Fruit fly (Drosophila melanogaster): Measurements from ENCODE around the gene Syx17.
A peak's percentile ranks its signal among the peaks of the same experiment; 100 is the strongest.

Gene Syx17

dm6 chr3L:4403180-4403769, at the start of gene Syx17 (continued):
- 0 out of 2 replicates have a peak, but pooled peaks have one; percentile 23 for TF ChIP-seq CG14014 (GFP tag; IDR thresholded peaks at IDR 0.05)
- TF ChIP-seq zfh1 (GFP tag; IDR thresholded peaks at IDR 0.05), result peak; percentile 68
- TF ChIP-seq cad (GFP tag; optimal IDR thresholded peaks at IDR 0.05), result no peak
- TF ChIP-seq Side (GFP tag; optimal IDR thresholded peaks at IDR 0.05), result peak; percentile 59
- peak; percentile 51 for TF ChIP-seq CG6765 (GFP tag; optimal IDR thresholded peaks at IDR 0.05)
- no peak; the same call in 1 of the 2 replicates for TF ChIP-seq ssp (GFP tag; IDR thresholded peaks at IDR 0.05)
- no peak for TF ChIP-seq jigr1 (GFP tag; IDR thresholded peaks at IDR 0.05)
- TF ChIP-seq GATAe (GFP tag; conservative IDR thresholded peaks at IDR 0.05), result no peak
- peak; percentile 70 for TF ChIP-seq CG15514 (GFP tag; optimal IDR thresholded peaks at IDR 0.05)
- TF ChIP-seq caup (GFP tag; optimal IDR thresholded peaks at IDR 0.05; ENCODE audit: severe bottlenecking), result peak; percentile 51
- no peak for TF ChIP-seq CG4328 (GFP tag; optimal IDR thresholded peaks at IDR 0.05)
- peak; percentile 40 for TF ChIP-seq al (GFP tag; IDR thresholded peaks at IDR 0.05)
- no peak for TF ChIP-seq stc (GFP tag; IDR thresholded peaks at IDR 0.05)
- TF ChIP-seq ken (GFP tag; IDR thresholded peaks at IDR 0.05), result 0 out of 3 replicates have a peak, but pooled peaks have one; percentile 14
- TF ChIP-seq Fer2 (tag; optimal IDR thresholded peaks at IDR 0.05), result no peak
- peak; percentile 83 for TF ChIP-seq vnd (GFP tag; IDR thresholded peaks at IDR 0.05; ENCODE audit: partially characterized antibody)
- TF ChIP-seq CG10654 (GFP tag; optimal IDR thresholded peaks at IDR 0.05), result peak; percentile 38
- TF ChIP-seq cwo (GFP tag; optimal IDR thresholded peaks at IDR 0.05), result peak; percentile 31
- no peak for TF ChIP-seq Usf (GFP tag; optimal IDR thresholded peaks at IDR 0.05)
- peak; percentile 87 for TF ChIP-seq knrl (GFP tag; IDR thresholded peaks at IDR 0.05; ENCODE audit: partially characterized antibody)
- no peak for TF ChIP-seq Taf1 (GFP tag; IDR thresholded peaks at IDR 0.05)
- peak; percentile 34 for TF ChIP-seq NfI (GFP tag; optimal IDR thresholded peaks at IDR 0.05)
- TF ChIP-seq Aef1 (GFP tag; IDR thresholded peaks at IDR 0.05), result peak; percentile 40; the same call in 2 of the 3 replicates
- TF ChIP-seq Elba2 (GFP tag; optimal IDR thresholded peaks at IDR 0.05), result no peak
- TF ChIP-seq Vsx1 (GFP tag; optimal IDR thresholded peaks at IDR 0.05), result peak; percentile 1
- TF ChIP-seq pfk (GFP tag; optimal IDR thresholded peaks at IDR 0.05), result no peak
- peak; percentile 48 for TF ChIP-seq Abd-B (GFP tag; optimal IDR thresholded peaks at IDR 0.05)
- peak; percentile 44 for TF ChIP-seq Max (GFP tag; optimal IDR thresholded peaks at IDR 0.05)
- TF ChIP-seq CG34422 (GFP tag; IDR thresholded peaks at IDR 0.05), result peak; percentile 76; the same call in 2 of the 3 replicates
- peak; percentile 24 for TF ChIP-seq CG17568 (GFP tag; optimal IDR thresholded peaks at IDR 0.05)
- TF ChIP-seq ems (GFP tag; optimal IDR thresholded peaks at IDR 0.05), result peak; percentile 63
- TF ChIP-seq CG2889 (GFP tag; IDR thresholded peaks at IDR 0.05), result no peak
- no peak for TF ChIP-seq CG10959 (GFP tag; IDR thresholded peaks at IDR 0.05)
- no peak for TF ChIP-seq Lpt (GFP tag; optimal IDR thresholded peaks at IDR 0.05)
- TF ChIP-seq CG9215 (GFP tag; IDR thresholded peaks at IDR 0.05), result peak; percentile 38; the same call in 1 of the 2 replicates
- TF ChIP-seq Nf-YB (GFP tag; optimal IDR thresholded peaks at IDR 0.05), result peak; percentile 36
- TF ChIP-seq row (GFP tag; IDR thresholded peaks at IDR 0.05), result peak; percentile 64
- peak; percentile 84 for TF ChIP-seq YL-1 (GFP tag; optimal IDR thresholded peaks at IDR 0.05)
- TF ChIP-seq Asciz (GFP tag; optimal IDR thresholded peaks at IDR 0.05), result peak; percentile 49
- no peak for TF ChIP-seq kah (GFP tag; optimal IDR thresholded peaks at IDR 0.05)
- TF ChIP-seq Kr (GFP tag; optimal IDR thresholded peaks at IDR 0.05), result no peak
- peak; percentile 50 for TF ChIP-seq CG1233 (GFP tag; optimal IDR thresholded peaks at IDR 0.05)
- TF ChIP-seq Rfx (GFP tag; IDR thresholded peaks at IDR 0.05), result peak; percentile 85
- TF ChIP-seq CG32772 (GFP tag; IDR thresholded peaks at IDR 0.05), result no peak
- TF ChIP-seq CG31388 (GFP tag; optimal IDR thresholded peaks at IDR 0.05), result no peak
- peak; percentile 85 for TF ChIP-seq HLH4C (GFP tag; IDR thresholded peaks at IDR 0.05; ENCODE audit: partially characterized antibody)
- peak; percentile 49 for TF ChIP-seq CG4282 (GFP tag; optimal IDR thresholded peaks at IDR 0.05)
- TF ChIP-seq CG7556 (GFP tag; optimal IDR thresholded peaks at IDR 0.05), result peak; percentile 47
- peak; percentile 48 for TF ChIP-seq CG3163 (GFP tag; optimal IDR thresholded peaks at IDR 0.05)
- peak; percentile 15 for TF ChIP-seq CG6813 (GFP tag; optimal IDR thresholded peaks at IDR 0.05)
